Fruit fly (Drosophila melanogaster) whole organism, adult: ENCODE data around the gene Mkp3.

ENCODE experiments used
- CG11617 ChIP-seq: fragments of 200-800 bp; sonication (Bioruptor generic); optimal IDR thresholded peaks from 2 replicates; lab custom pipeline; 2017; ENCODE audit warnings: mild to moderate bottlenecking, missing biosample characterization, missing genetic modification reagents, missing genetic modification characterization
- CG12768 ChIP-seq: fragments of 200-800 bp; sonication (Bioruptor generic); optimal IDR thresholded peaks from 2 replicates; lab custom pipeline; 2017; ENCODE audit warnings: missing biosample characterization, missing genetic modification characterization, mild to moderate bottlenecking, moderate library complexity, missing genetic modification reagents
- CG14711 ChIP-seq: fragments of 200-800 bp; sonication (Bioruptor generic); optimal IDR thresholded peaks from 2 replicates; lab custom pipeline; 2018; ENCODE audit warnings: missing biosample characterization, mild to moderate bottlenecking, missing genetic modification characterization, moderate library complexity
- CG1620 ChIP-seq: fragments of 200-800 bp; sonication (Bioruptor generic); optimal IDR thresholded peaks from 2 replicates; lab custom pipeline; 2016; ENCODE audit warnings: missing biosample characterization, missing genetic modification characterization
- CG33017 ChIP-seq: fragments of 200-800 bp; sonication (Bioruptor generic); optimal IDR thresholded peaks from 2 replicates; lab custom pipeline; 2018; ENCODE audit warnings: missing biosample characterization, mild to moderate bottlenecking, missing genetic modification characterization, moderate library complexity
- CG5204 ChIP-seq: fragments of 200-800 bp; sonication (Bioruptor generic); optimal IDR thresholded peaks from 2 replicates; lab custom pipeline; 2016; ENCODE audit warnings: missing biosample characterization, missing genetic modification characterization
- CG7045 ChIP-seq: fragments of 200-800 bp; sonication (Bioruptor generic); optimal IDR thresholded peaks from 2 replicates; lab custom pipeline; 2017; ENCODE audit warnings: missing biosample characterization, mild to moderate bottlenecking, missing genetic modification characterization
- CG7101 ChIP-seq: fragments of 200-800 bp; sonication (Bioruptor generic); optimal IDR thresholded peaks from 2 replicates; lab custom pipeline; 2018; ENCODE audit warnings: missing biosample characterization, mild to moderate bottlenecking, missing genetic modification characterization, moderate library complexity
- Clk ChIP-seq: fragments of 200-800 bp; sonication (Bioruptor generic); optimal IDR thresholded peaks from 2 replicates; lab custom pipeline; 2017; ENCODE audit warnings: missing biosample characterization, missing genetic modification characterization
- Crg-1 ChIP-seq: fragments of 200-800 bp; sonication (Bioruptor generic); optimal IDR thresholded peaks from 2 replicates; lab custom pipeline; 2016; ENCODE audit warnings: missing biosample characterization, missing genetic modification characterization
- Hr96 ChIP-seq: fragments of 200-800 bp; sonication (Bioruptor generic); optimal IDR thresholded peaks from 2 replicates; lab custom pipeline; 2016; ENCODE audit warnings: missing biosample characterization, missing genetic modification characterization
- Mnt ChIP-seq: fragments of 200-800 bp; sonication (Bioruptor generic); optimal IDR thresholded peaks from 2 replicates; lab custom pipeline; 2016; ENCODE audit warnings: missing biosample characterization, mild to moderate bottlenecking, missing genetic modification characterization
- bab1 ChIP-seq: fragments of 200-800 bp; sonication (Bioruptor generic); optimal IDR thresholded peaks from 3 replicates; lab custom pipeline; 2019; ENCODE audit warnings: missing biosample characterization, mild to moderate bottlenecking, missing genetic modification characterization, moderate library complexity
- cic ChIP-seq: fragments of 200-800 bp; sonication (Bioruptor generic); optimal IDR thresholded peaks from 2 replicates; lab custom pipeline; 2017; ENCODE audit warnings: missing biosample characterization, mild to moderate bottlenecking, missing genetic modification characterization, moderate library complexity
- cnc ChIP-seq, 2 experiments: fragments of >200 bp; optimal IDR thresholded peaks; 2 replicates each; lab custom pipeline; 2017
- kay ChIP-seq: fragments of 200-800 bp; sonication (Bioruptor generic); peaks from one replicate; lab custom pipeline; 2016; ENCODE audit warnings: missing biosample characterization, missing genetic modification characterization, borderline replicate concordance
- ovo ChIP-seq: fragments of 200-800 bp; sonication (Bioruptor generic); optimal IDR thresholded peaks from 2 replicates; lab custom pipeline; 2016; ENCODE audit warnings: missing biosample characterization, missing genetic modification characterization
- pad ChIP-seq: fragments of 200-800 bp; sonication (Bioruptor generic); optimal IDR thresholded peaks from 3 replicates; lab custom pipeline; 2017; ENCODE audit warnings: missing biosample characterization, missing genetic modification characterization, mild to moderate bottlenecking, moderate library complexity, missing genetic modification reagents
- tj ChIP-seq: fragments of 200-800 bp; sonication (Bioruptor generic); optimal IDR thresholded peaks from 3 replicates; lab custom pipeline; 2017; ENCODE audit warnings: missing biosample characterization, mild to moderate bottlenecking, missing genetic modification characterization, moderate library complexity
- toe ChIP-seq: fragments of 200-800 bp; sonication (Bioruptor generic); optimal IDR thresholded peaks from 2 replicates; lab custom pipeline; 2016; ENCODE audit warnings: missing biosample characterization, missing genetic modification characterization

Gene Mkp3

DNA sequence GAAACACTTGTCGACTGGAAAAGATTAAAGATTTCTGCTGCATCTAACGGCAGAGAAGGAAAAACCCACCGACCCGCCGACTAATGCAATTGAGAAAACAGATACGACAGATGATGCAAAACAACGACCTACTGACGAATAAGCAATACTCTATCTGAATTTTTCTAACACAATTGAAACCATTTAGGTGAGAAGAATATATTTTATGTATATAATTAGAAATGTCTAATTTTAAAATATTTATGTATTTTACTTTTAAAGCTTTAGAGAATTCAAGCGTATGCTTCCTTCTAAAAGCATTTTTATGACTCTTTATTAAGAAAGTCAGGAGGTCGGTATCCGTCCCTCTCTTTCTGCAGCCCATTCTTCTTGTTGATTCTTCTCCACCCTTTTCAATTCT lies 7.8 kb downstream of the Mkp3 start:
- no peak for TF ChIP-seq CG12768 (GFP tag; lab: Kevin White, UChicago)
- TF ChIP-seq cnc (optimal IDR thresholded peaks at IDR 0.05; lab: Kevin White, UChicago) = no peak
- TF ChIP-seq CG5204 (GFP tag; lab: Kevin White, UChicago) = no peak
- no peak for TF ChIP-seq Crg-1
- TF ChIP-seq Clk (GFP tag; lab: Kevin White, UChicago) = no peak
- TF ChIP-seq CG1620 (GFP tag; lab: Kevin White, UChicago) = no peak
- no peak for TF ChIP-seq Hr96
- TF ChIP-seq CG33017 = no peak

DNA sequence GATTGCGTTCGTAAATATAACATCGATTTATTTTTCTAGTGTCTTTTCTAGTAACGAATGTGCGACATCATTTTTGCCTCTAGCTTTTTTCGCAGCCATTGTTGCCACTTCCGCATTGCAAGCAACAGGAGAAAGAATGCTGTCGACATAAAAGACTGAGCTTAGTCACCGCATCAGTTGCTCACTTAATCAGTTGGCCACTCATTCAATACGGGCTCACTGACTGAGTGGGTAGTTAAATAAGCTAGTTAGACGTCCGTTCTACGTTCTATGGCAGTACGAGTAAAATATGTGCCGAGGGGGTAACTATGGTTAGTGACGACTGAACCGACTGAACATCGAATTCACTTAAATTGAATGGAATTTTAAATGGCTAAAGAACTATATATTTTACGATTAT lies 10.2 kb downstream of the Mkp3 start:
- TF ChIP-seq CG7101 (tag; lab: Kevin White, UChicago) = no peak
- peak; percentile 70 for TF ChIP-seq kay (GFP tag; lab: Kevin White, UChicago)
- TF ChIP-seq cic (GFP tag; lab: Kevin White, UChicago) = no peak
- no peak for TF ChIP-seq Clk (GFP tag; lab: Kevin White, UChicago)

DNA sequence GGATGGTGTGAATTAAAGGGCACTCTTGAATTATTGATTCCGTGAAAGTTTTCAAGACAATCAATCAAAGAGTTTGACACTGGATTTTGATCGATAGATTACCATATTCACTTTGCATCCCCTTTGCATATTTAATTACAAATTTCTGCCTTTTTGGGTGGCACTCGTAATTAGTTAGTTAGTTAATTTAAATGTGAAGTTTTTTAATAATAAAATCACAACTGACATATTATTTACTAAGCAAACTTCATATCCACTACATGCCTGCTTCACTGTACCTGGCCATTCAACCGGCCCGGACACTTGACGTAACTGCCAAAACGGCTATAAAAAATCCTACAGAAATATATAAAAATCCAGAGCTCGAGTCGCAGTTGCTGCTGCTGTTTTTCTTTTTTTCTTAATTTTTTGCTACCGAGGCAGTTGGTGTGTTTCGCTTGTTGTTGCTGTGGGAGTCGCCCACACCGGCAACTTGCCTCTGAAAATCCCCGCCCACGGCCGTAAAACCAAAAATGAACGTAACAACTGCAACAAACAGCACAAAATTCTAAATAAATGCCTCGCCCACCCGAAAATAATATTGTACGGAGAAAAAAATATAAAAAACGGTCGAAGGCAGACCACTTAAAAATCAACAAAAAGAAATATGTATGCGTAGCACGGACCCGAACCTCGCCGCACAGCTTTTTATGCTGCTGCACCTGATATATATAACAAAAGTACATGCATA lies 11.4 kb downstream of the Mkp3 start:
- no peak for TF ChIP-seq kay (GFP tag; lab: Kevin White, UChicago)
- TF ChIP-seq Crg-1 = no peak
- TF ChIP-seq ovo (GFP tag; lab: Kevin White, UChicago) = no peak
- no peak for TF ChIP-seq cic (GFP tag; lab: Kevin White, UChicago)
- TF ChIP-seq CG33017 = no peak
- no peak for TF ChIP-seq CG7101 (tag; lab: Kevin White, UChicago)
- no peak for TF ChIP-seq CG1620 (GFP tag; lab: Kevin White, UChicago)
- no peak for TF ChIP-seq CG11617 (GFP tag; lab: Kevin White, UChicago)
- no peak for TF ChIP-seq CG5204 (GFP tag; lab: Kevin White, UChicago)
- no peak for TF ChIP-seq tj (GFP tag; lab: Kevin White, UChicago)

DNA sequence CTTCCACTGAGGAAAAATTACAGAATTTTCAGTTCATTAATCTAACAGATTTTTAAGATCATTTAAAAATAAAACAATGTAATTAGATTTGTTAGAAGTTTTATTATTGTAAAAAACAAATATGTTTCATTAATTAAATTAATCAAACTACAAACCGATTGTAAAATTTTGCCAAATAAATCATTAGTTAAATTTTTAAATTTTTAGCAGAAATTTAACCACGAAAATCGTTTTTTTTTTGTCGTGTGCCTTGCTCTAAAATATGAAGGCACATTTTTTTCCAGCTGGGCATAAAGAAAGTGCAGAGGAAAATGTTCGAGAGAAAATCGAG lies 12.4 kb downstream of the Mkp3 start:
- TF ChIP-seq CG11617 (GFP tag; lab: Kevin White, UChicago) = no peak
- peak; percentile 20 for TF ChIP-seq kay (GFP tag; lab: Kevin White, UChicago)
- TF ChIP-seq Crg-1 = no peak
- TF ChIP-seq CG14711 = no peak

DNA sequence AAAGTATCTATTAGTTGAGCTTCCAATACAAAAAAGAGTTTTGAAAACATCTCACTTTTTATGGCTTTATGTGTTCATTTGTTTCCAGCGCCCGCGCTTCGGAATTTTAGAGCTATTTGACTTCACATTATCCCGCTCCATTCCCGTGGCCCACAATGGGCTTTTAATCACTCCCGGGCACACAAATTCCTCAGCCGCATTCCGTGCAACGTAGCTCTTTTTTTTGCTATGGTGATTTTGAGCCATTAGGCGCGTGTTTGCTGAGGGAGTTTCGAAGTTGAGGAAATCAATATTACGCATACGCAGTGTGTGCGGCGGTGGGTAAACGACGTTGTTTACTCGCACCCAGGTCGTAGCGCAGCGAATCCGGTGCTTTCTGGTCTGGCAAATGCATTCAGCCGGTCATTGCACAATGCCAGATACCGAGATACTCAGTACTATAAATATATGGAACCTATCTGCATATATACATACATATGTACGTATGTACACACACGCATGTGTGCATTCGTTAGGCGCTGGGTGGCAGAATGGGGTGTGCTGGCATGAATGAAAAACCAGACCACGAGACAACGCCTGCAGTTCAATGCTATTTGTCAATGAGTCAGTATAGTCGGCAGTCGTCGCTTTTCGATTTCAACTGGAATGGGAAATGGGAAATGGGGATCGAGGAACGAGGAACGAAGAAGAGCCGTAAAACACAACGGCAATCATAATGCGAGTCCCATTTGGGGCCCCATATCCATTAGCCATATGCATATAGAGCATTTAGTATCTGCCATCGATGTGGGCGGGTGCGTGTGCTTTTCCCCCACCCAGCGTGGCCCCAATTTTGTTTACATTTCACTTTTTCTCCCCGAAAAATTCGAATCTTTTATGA lies 13.0 kb downstream of the Mkp3 start:
- no peak for TF ChIP-seq toe (GFP tag; lab: Kevin White, UChicago)
- peak; percentile 31 for TF ChIP-seq CG12768 (GFP tag; lab: Kevin White, UChicago)
- TF ChIP-seq Hr96 = no peak
- TF ChIP-seq cic (GFP tag; lab: Kevin White, UChicago) = peak; percentile 75
- peak; percentile 32 for TF ChIP-seq Mnt (GFP tag; lab: Kevin White, UChicago)

DNA sequence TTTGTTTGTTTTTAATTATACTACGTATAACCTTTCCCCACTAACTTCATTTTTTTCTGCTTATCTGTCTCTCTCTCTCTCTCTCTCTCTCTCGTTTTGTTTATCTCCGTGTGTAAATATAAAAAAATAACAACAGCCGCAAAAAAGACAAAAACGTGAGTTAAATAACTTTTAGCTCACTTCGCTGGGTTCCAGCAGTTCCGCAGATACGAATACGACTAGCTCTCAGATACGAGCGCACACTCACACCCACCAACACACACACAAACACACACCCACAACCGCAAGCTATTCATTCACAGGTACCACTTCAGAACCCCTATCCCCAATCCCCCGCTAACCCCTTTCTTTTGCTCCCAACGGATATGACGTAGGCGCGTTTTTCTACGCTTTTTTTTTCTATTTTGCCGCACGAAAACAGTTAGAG lies 14.0 kb downstream of the Mkp3 start:
- TF ChIP-seq Hr96 = no peak
- TF ChIP-seq toe (GFP tag; lab: Kevin White, UChicago) = peak; percentile 23
- peak; percentile 27 for TF ChIP-seq CG7101 (tag; lab: Kevin White, UChicago)
- peak; percentile 31 for TF ChIP-seq CG14711
- peak; percentile 100 for TF ChIP-seq cic (GFP tag; lab: Kevin White, UChicago)
- TF ChIP-seq Mnt (GFP tag; lab: Kevin White, UChicago) = no peak
- peak; percentile 52 for TF ChIP-seq CG11617 (GFP tag; lab: Kevin White, UChicago)
- peak; percentile 16 for TF ChIP-seq pad (GFP tag; lab: Kevin White, UChicago)
- TF ChIP-seq cnc (optimal IDR thresholded peaks at IDR 0.05; lab: Kevin White, UChicago) = no peak
- peak; percentile 24 for TF ChIP-seq Crg-1
- TF ChIP-seq CG12768 (GFP tag; lab: Kevin White, UChicago) = peak; percentile 86
- TF ChIP-seq bab1 (GFP tag; lab: Kevin White, UChicago) = peak; percentile 39
- TF ChIP-seq CG1620 (GFP tag; lab: Kevin White, UChicago) = no peak
- TF ChIP-seq Clk (GFP tag; lab: Kevin White, UChicago) = peak; percentile 10
- peak; percentile 77 for TF ChIP-seq CG33017
- TF ChIP-seq tj (GFP tag; lab: Kevin White, UChicago) = peak; percentile 24
- peak; percentile 93 for TF ChIP-seq kay (GFP tag; lab: Kevin White, UChicago)
- TF ChIP-seq ovo (GFP tag; lab: Kevin White, UChicago) = peak; percentile 76
- no peak for TF ChIP-seq CG5204 (GFP tag; lab: Kevin White, UChicago)
- peak; percentile 71 for TF ChIP-seq CG7045 (GFP tag; lab: Kevin White, UChicago)
